Fruit fly (Drosophila melanogaster) whole organism, embryonic: ENCODE results near the gene Prim1.

Experiments used
- CG10147 ChIP-seq: fragments of 200-800 bp; sonication (Bioruptor generic); optimal IDR thresholded peaks from 2 replicates; lab custom pipeline; 2019; ENCODE audit warnings: missing biosample characterization, mild to moderate bottlenecking, missing genetic modification characterization, moderate library complexity
- CG10321 ChIP-seq: fragments of 200-800 bp; sonication (Bioruptor generic); IDR thresholded peaks from 2 replicates; pipeline ENCODE4 v1.3.6; 2022; ENCODE audit warnings: missing biosample characterization, missing genetic modification characterization
- CG10654 ChIP-seq: fragments of 200-800 bp; sonication (Bioruptor generic); optimal IDR thresholded peaks from 2 replicates; lab custom pipeline; 2016; ENCODE audit warnings: missing biosample characterization, missing genetic modification characterization
- CG10959 ChIP-seq: fragments of 200-800 bp; sonication (Bioruptor generic); IDR thresholded peaks from 2 replicates; pipeline ENCODE4 v1.3.6; 2022; ENCODE audit warnings: missing biosample characterization, missing genetic modification characterization
- CG11456 ChIP-seq: fragments of 200-800 bp; sonication (Bioruptor generic); IDR thresholded peaks from 3 replicates; pipeline ENCODE4 v1.3.6; 2022; ENCODE audit warnings: missing biosample characterization, missing genetic modification characterization
- CG12219 ChIP-seq: fragments of 200-800 bp; sonication (Bioruptor generic); optimal IDR thresholded peaks from 3 replicates; lab custom pipeline; 2018; ENCODE audit warnings: missing biosample characterization, mild to moderate bottlenecking, missing genetic modification characterization
- CG15011 ChIP-seq: fragments of 200-800 bp; sonication (Bioruptor generic); optimal IDR thresholded peaks from 3 replicates; lab custom pipeline; 2018; ENCODE audit warnings: missing biosample characterization, mild to moderate bottlenecking, missing genetic modification characterization
- CG15073 ChIP-seq: fragments of 200-800 bp; sonication (Bioruptor generic); optimal IDR thresholded peaks from 2 replicates; lab custom pipeline; 2016; ENCODE audit warnings: missing biosample characterization, missing genetic modification characterization
- CG1603 ChIP-seq: fragments of 200-800 bp; sonication (Bioruptor generic); optimal IDR thresholded peaks from 2 replicates; lab custom pipeline; 2019; ENCODE audit warnings: missing biosample characterization, mild to moderate bottlenecking, missing genetic modification characterization, moderate library complexity
- CG16779 ChIP-seq: fragments of 200-800 bp; sonication (Bioruptor generic); IDR thresholded peaks from 2 replicates; pipeline ENCODE4 v1.3.6; 2022; ENCODE audit warnings: missing biosample characterization, missing genetic modification characterization
- CG17385 ChIP-seq: fragments of 200-800 bp; sonication (Bioruptor generic); optimal IDR thresholded peaks from 3 replicates; lab custom pipeline; 2018; ENCODE audit warnings: missing biosample characterization, mild to moderate bottlenecking, missing genetic modification characterization
- CG18262 ChIP-seq: fragments of 200-800 bp; optimal IDR thresholded peaks from 3 replicates; lab custom pipeline; 2019; ENCODE audit warnings: missing biosample characterization, mild to moderate bottlenecking, missing genetic modification characterization, moderate library complexity
- CG18599 ChIP-seq: fragments of 200-800 bp; sonication (Bioruptor generic); optimal IDR thresholded peaks from 3 replicates; lab custom pipeline; 2017; ENCODE audit warnings: missing biosample characterization, missing genetic modification characterization, mild to moderate bottlenecking, moderate library complexity, missing genetic modification reagents
- CG2120 ChIP-seq: fragments of 200-800 bp; sonication (Bioruptor generic); optimal IDR thresholded peaks from 3 replicates; lab custom pipeline; 2016; ENCODE audit warnings: missing biosample characterization, missing genetic modification characterization
- CG2199 ChIP-seq: fragments of 200-800 bp; sonication (Bioruptor generic); IDR thresholded peaks from 3 replicates; pipeline ENCODE4 v1.3.6; 2022; ENCODE audit warnings: missing biosample characterization, missing genetic modification characterization
- CG3726 ChIP-seq: fragments of 200-800 bp; sonication (Bioruptor generic); IDR thresholded peaks from 3 replicates; pipeline ENCODE4, ENCODE4 v1.3.6; 2022; ENCODE audit warnings: missing biosample characterization, missing genetic modification characterization
- CG4424 ChIP-seq: fragments of 200-800 bp; sonication (Bioruptor generic); optimal IDR thresholded peaks from 3 replicates; lab custom pipeline; 2016; ENCODE audit warnings: missing biosample characterization, missing genetic modification characterization
- CG6654 ChIP-seq: fragments of 200-800 bp; sonication (Bioruptor generic); optimal IDR thresholded peaks from 2 replicates; lab custom pipeline; 2017; ENCODE audit warnings: missing biosample characterization, mild to moderate bottlenecking, missing genetic modification characterization
- CG6683 ChIP-seq: fragments of 200-800 bp; sonication (Bioruptor generic); optimal IDR thresholded peaks from 2 replicates; lab custom pipeline; 2017; ENCODE audit warnings: missing biosample characterization, mild to moderate bottlenecking, missing genetic modification characterization, missing genetic modification reagents
- CG7839 ChIP-seq: fragments of 200-800 bp; sonication (Bioruptor generic); optimal IDR thresholded peaks from 3 replicates; lab custom pipeline; 2018; ENCODE audit warnings: missing biosample characterization, mild to moderate bottlenecking, missing genetic modification characterization, moderate library complexity
- CG8359 ChIP-seq: fragments of 200-800 bp; sonication (Bioruptor generic); optimal IDR thresholded peaks from 2 replicates; lab custom pipeline; 2017; ENCODE audit warnings: missing biosample characterization, mild to moderate bottlenecking, missing genetic modification characterization, borderline replicate concordance
- CG8924 ChIP-seq: fragments of 200-800 bp; optimal IDR thresholded peaks from 3 replicates; lab custom pipeline; 2019; ENCODE audit warnings: missing biosample characterization, mild to moderate bottlenecking, missing genetic modification characterization, moderate library complexity
- Ets65A ChIP-seq: fragments of 200-800 bp; sonication (Bioruptor generic); peaks from one replicate; lab custom pipeline; 2016; ENCODE audit warnings: missing biosample characterization, missing genetic modification characterization
- Fer3 ChIP-seq: fragments of 200-800 bp; sonication (Bioruptor generic); optimal IDR thresholded peaks from 2 replicates; lab custom pipeline; 2018; ENCODE audit warnings: missing biosample characterization, mild to moderate bottlenecking, missing genetic modification characterization, moderate library complexity
- Hr3 ChIP-seq: fragments of 200-800 bp; sonication (Bioruptor generic); optimal IDR thresholded peaks from 3 replicates; lab custom pipeline; 2016; ENCODE audit warnings: missing biosample characterization, missing genetic modification characterization
- Lhr ChIP-seq: fragments of 200-800 bp; sonication (Bioruptor generic); optimal IDR thresholded peaks from 3 replicates; lab custom pipeline; 2017; ENCODE audit warnings: mild to moderate bottlenecking, missing biosample characterization, missing genetic modification reagents, missing genetic modification characterization
- Mad ChIP-seq: fragments of 200-800 bp; sonication (Bioruptor generic); optimal IDR thresholded peaks from 2 replicates; lab custom pipeline; 2016; ENCODE audit warnings: missing biosample characterization, missing genetic modification characterization
- Meics ChIP-seq: fragments of 200-800 bp; sonication (Bioruptor generic); optimal IDR thresholded peaks from 2 replicates; lab custom pipeline; 2017; ENCODE audit warnings: missing biosample characterization, mild to moderate bottlenecking, missing genetic modification characterization
- NC2α ChIP-seq: fragments of 200-800 bp; sonication (Bioruptor generic); optimal IDR thresholded peaks from 2 replicates; lab custom pipeline; 2016; ENCODE audit warnings: missing biosample characterization, missing genetic modification characterization
- NfI ChIP-seq: fragments of 200-800 bp; sonication (Bioruptor generic); optimal IDR thresholded peaks from 3 replicates; lab custom pipeline; 2018; ENCODE audit warnings: missing biosample characterization, mild to moderate bottlenecking, missing genetic modification characterization, moderate library complexity
- Rx ChIP-seq: fragments of 200-800 bp; sonication (Bioruptor generic); IDR thresholded peaks from 2 replicates; pipeline ENCODE4 v1.3.6; 2022; ENCODE audit warnings: missing biosample characterization, missing genetic modification characterization
- Side ChIP-seq: fragments of 200-800 bp; sonication (Bioruptor generic); optimal IDR thresholded peaks from 2 replicates; lab custom pipeline; 2016; ENCODE audit warnings: missing biosample characterization, missing genetic modification characterization
- Sox100B ChIP-seq: fragments of 200-800 bp; sonication (Bioruptor generic); optimal IDR thresholded peaks from 3 replicates; lab custom pipeline; 2018; ENCODE audit warnings: missing biosample characterization, mild to moderate bottlenecking, missing genetic modification characterization
- Xrp1 ChIP-seq: fragments of 200-800 bp; sonication (Bioruptor generic); IDR thresholded peaks from 2 replicates; pipeline ENCODE4 v1.3.6; 2022; ENCODE audit warnings: missing biosample characterization, missing genetic modification characterization
- al ChIP-seq: fragments of 200-800 bp; sonication (Bioruptor generic); IDR thresholded peaks from 2 replicates; pipeline ENCODE4 v1.3.6; 2022; ENCODE audit warnings: missing biosample characterization, missing genetic modification characterization
- amos ChIP-seq: fragments of 200-800 bp; sonication (Bioruptor generic); IDR thresholded peaks from 2 replicates; pipeline ENCODE4 v1.3.6; 2022; ENCODE audit warnings: missing biosample characterization, missing genetic modification characterization; ENCODE audit not compliant: partially characterized antibody
- aop ChIP-seq: fragments of 200-800 bp; sonication (Bioruptor generic); IDR thresholded peaks from 2 replicates; pipeline ENCODE4 v1.3.6; 2022; ENCODE audit warnings: missing biosample characterization, missing genetic modification characterization
- br ChIP-seq: fragments of >200 bp; optimal IDR thresholded peaks from 2 replicates; lab custom pipeline; 2017
- crc ChIP-seq: fragments of 200-800 bp; sonication (Bioruptor generic); optimal IDR thresholded peaks from 2 replicates; lab custom pipeline; 2016; ENCODE audit warnings: missing biosample characterization, missing genetic modification characterization
- da ChIP-seq: fragments of 200-800 bp; sonication (Bioruptor generic); optimal IDR thresholded peaks from 2 replicates; lab custom pipeline; 2016; ENCODE audit warnings: missing biosample characterization, missing genetic modification characterization
- dati ChIP-seq: fragments of 200-800 bp; sonication (Bioruptor generic); IDR thresholded peaks from 2 replicates; pipeline ENCODE4 v1.3.6; 2022; ENCODE audit warnings: missing biosample characterization, missing genetic modification characterization
- dysf ChIP-seq: fragments of 200-800 bp; sonication (Bioruptor generic); IDR thresholded peaks from 3 replicates; pipeline ENCODE4 v1.3.6; 2022; ENCODE audit warnings: missing biosample characterization, missing genetic modification characterization
- fu2 ChIP-seq: fragments of 200-800 bp; sonication (Bioruptor generic); optimal IDR thresholded peaks from 2 replicates; lab custom pipeline; 2016; ENCODE audit warnings: missing biosample characterization, missing genetic modification characterization
- gfzf ChIP-seq: fragments of 200-800 bp; sonication (Bioruptor generic); optimal IDR thresholded peaks from 2 replicates; lab custom pipeline; 2016; ENCODE audit warnings: missing biosample characterization, mild to moderate bottlenecking, missing genetic modification characterization, moderate library complexity
- gsb-n ChIP-seq: fragments of 200-800 bp; sonication (Bioruptor generic); optimal IDR thresholded peaks from 3 replicates; lab custom pipeline; 2018; ENCODE audit warnings: missing biosample characterization, mild to moderate bottlenecking, missing genetic modification characterization
- jigr1 ChIP-seq: fragments of 200-800 bp; sonication (Bioruptor generic); IDR thresholded peaks from 3 replicates; pipeline ENCODE4 v1.3.6; 2022; ENCODE audit warnings: missing biosample characterization, missing genetic modification characterization
- luna ChIP-seq: fragments of 200-800 bp; sonication (Bioruptor generic); optimal IDR thresholded peaks from 2 replicates; lab custom pipeline; 2016; ENCODE audit warnings: missing biosample characterization, missing genetic modification characterization
- otp ChIP-seq: fragments of 200-800 bp; sonication (Bioruptor generic); IDR thresholded peaks from 3 replicates; pipeline ENCODE4, ENCODE4 v1.3.6; 2022; ENCODE audit warnings: missing biosample characterization, missing genetic modification characterization
- sens-2 ChIP-seq: fragments of 200-800 bp; sonication (Bioruptor generic); IDR thresholded peaks from 2 replicates; pipeline ENCODE4 v1.3.6; 2022; ENCODE audit warnings: missing biosample characterization, missing genetic modification characterization
- ssp ChIP-seq: fragments of 200-800 bp; sonication (Bioruptor generic); IDR thresholded peaks from 2 replicates; pipeline ENCODE4 v1.3.6; 2022; ENCODE audit warnings: missing biosample characterization, missing genetic modification characterization
- stc ChIP-seq: fragments of 200-800 bp; sonication (Bioruptor generic); IDR thresholded peaks from 2 replicates; pipeline ENCODE4 v1.3.6; 2022; ENCODE audit warnings: missing biosample characterization, missing genetic modification characterization
- stwl ChIP-seq: fragments of 200-800 bp; sonication (Bioruptor generic); optimal IDR thresholded peaks from 3 replicates; lab custom pipeline; 2018; ENCODE audit warnings: missing biosample characterization, mild to moderate bottlenecking, missing genetic modification characterization, moderate library complexity
- vvl ChIP-seq: fragments of 200-800 bp; sonication (Bioruptor generic); IDR thresholded peaks from 2 replicates; pipeline ENCODE4 v1.3.6; 2022; ENCODE audit warnings: missing biosample characterization, missing genetic modification characterization

Prim1 gene

DNA sequence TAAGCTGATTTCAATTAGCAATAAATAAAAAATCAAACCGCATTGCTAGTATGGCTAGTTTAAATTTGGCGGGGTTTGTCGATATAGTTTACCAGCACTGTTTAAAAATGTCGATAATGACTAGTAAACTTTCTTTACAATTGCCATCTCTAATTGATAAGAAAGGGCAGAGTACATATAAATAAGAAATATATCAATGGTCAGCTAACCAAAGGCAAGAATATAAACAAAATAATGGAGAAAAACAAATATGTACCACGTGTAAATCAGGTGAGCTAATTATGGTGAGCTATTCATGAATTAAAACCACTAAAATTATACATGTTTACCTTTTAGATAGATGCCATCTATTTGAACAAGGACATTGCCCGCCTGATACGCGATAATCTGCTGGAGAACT is 1.2 kb upstream of the Prim1 start, which contains the start of gene Pex2 (continued):
- TF ChIP-seq CG6683, result no peak
- no peak for TF ChIP-seq aop (GFP tag; lab: Robert Waterston, UW)
- TF ChIP-seq crc (GFP tag; lab: Kevin White, UChicago), result peak; percentile 27
- TF ChIP-seq CG15011, result no peak
- TF ChIP-seq CG2199, result no peak
- no peak for TF ChIP-seq Side (GFP tag; lab: Kevin White, UChicago)
- no peak for TF ChIP-seq CG17385 (GFP tag; lab: Kevin White, UChicago)
- TF ChIP-seq CG10959, result no peak
- no peak for TF ChIP-seq fu2 (GFP tag; lab: Kevin White, UChicago)
- no peak for TF ChIP-seq ssp (GFP tag; lab: Robert Waterston, UW)
- no peak for TF ChIP-seq Hr3
- no peak for TF ChIP-seq CG10147 (GFP tag; lab: Kevin White, UChicago)
- no peak for TF ChIP-seq Xrp1 (GFP tag; lab: Robert Waterston, UW)
- no peak for TF ChIP-seq br
- TF ChIP-seq CG10321 (GFP tag; lab: Robert Waterston, UW), result no peak
- peak; percentile 58 for TF ChIP-seq CG1603
- TF ChIP-seq NfI (GFP tag; lab: Kevin White, UChicago), result no peak
- TF ChIP-seq da (GFP tag; lab: Kevin White, UChicago), result no peak
- no peak for TF ChIP-seq CG18262 (tag; lab: Kevin White, UChicago)
- no peak for TF ChIP-seq CG10654 (GFP tag; lab: Kevin White, UChicago)
- TF ChIP-seq Mad, result no peak
- TF ChIP-seq CG11456 (GFP tag; lab: Robert Waterston, UW), result no peak
- no peak for TF ChIP-seq otp (GFP tag; lab: Robert Waterston, UW)
- no peak for TF ChIP-seq CG18599 (GFP tag; lab: Kevin White, UChicago)
- TF ChIP-seq amos (GFP tag; lab: Robert Waterston, UW), result no peak; the same call in 1 of the 2 replicates
- no peak for TF ChIP-seq dati (GFP tag; lab: Robert Waterston, UW)
- TF ChIP-seq CG2120 (GFP tag; lab: Kevin White, UChicago), result peak; percentile 32
- no peak for TF ChIP-seq CG16779 (GFP tag; lab: Robert Waterston, UW)
- TF ChIP-seq jigr1 (GFP tag; lab: Robert Waterston, UW), result no peak
- no peak for TF ChIP-seq stc (GFP tag; lab: Robert Waterston, UW)
- no peak for TF ChIP-seq CG3726 (GFP tag; lab: Robert Waterston, UW)
- no peak for TF ChIP-seq al (GFP tag; lab: Robert Waterston, UW)
- peak; percentile 95 for TF ChIP-seq stwl (tag; lab: Kevin White, UChicago)
- peak; percentile 8 for TF ChIP-seq gfzf (GFP tag; lab: Kevin White, UChicago)
- no peak for TF ChIP-seq CG6654 (GFP tag; lab: Kevin White, UChicago)
- no peak for TF ChIP-seq dysf (GFP tag; lab: Robert Waterston, UW)
- no peak for TF ChIP-seq NC2α (GFP tag; lab: Kevin White, UChicago)
- TF ChIP-seq gsb-n (tag; lab: Kevin White, UChicago), result no peak
- no peak for TF ChIP-seq CG8924 (tag; lab: Kevin White, UChicago)
- TF ChIP-seq CG8359 (GFP tag; lab: Kevin White, UChicago), result no peak
- TF ChIP-seq CG12219 (GFP tag; lab: Kevin White, UChicago), result no peak
- TF ChIP-seq vvl (GFP tag; lab: Robert Waterston, UW), result no peak
- TF ChIP-seq Fer3 (tag; lab: Kevin White, UChicago), result no peak
- no peak for TF ChIP-seq luna (GFP tag; lab: Kevin White, UChicago)
- TF ChIP-seq Ets65A (GFP tag; lab: Kevin White, UChicago), result no peak
- no peak for TF ChIP-seq Rx (GFP tag; lab: Robert Waterston, UW)
- no peak for TF ChIP-seq Lhr (GFP tag; lab: Kevin White, UChicago)
- no peak for TF ChIP-seq CG4424 (GFP tag; lab: Kevin White, UChicago)
- no peak for TF ChIP-seq Meics
- peak; percentile 5 for TF ChIP-seq Sox100B (GFP tag; lab: Kevin White, UChicago)
- TF ChIP-seq sens-2 (GFP tag; lab: Robert Waterston, UW), result no peak
- no peak for TF ChIP-seq CG15073 (GFP tag; lab: Kevin White, UChicago)
- TF ChIP-seq CG7839 (tag; lab: Kevin White, UChicago), result no peak
